Fruit fly (Drosophila melanogaster): Measurements from ENCODE around the gene Dpck.

- TF ChIP-seq Snoo (tag; optimal IDR thresholded peaks at IDR 0.05) (no peak), CG8159 (tag; optimal IDR thresholded peaks at IDR 0.05) (no peak), CG15710 (tag; optimal IDR thresholded peaks at IDR 0.05) (no peak), Pif1A (GFP tag; optimal IDR thresholded peaks at IDR 0.05) (no peak), CG32121 (GFP tag; IDR thresholded peaks at IDR 0.05) (no peak), fd96Ca (GFP tag; IDR thresholded peaks at IDR 0.05) (no peak), EcR (GFP tag; optimal IDR thresholded peaks at IDR 0.05) (no peak), D1 (tag; optimal IDR thresholded peaks at IDR 0.05) (no peak), CG10348 (GFP tag; IDR thresholded peaks at IDR 0.05) (no peak)
These were observed 1.6 kb upstream of the Dpck start, which contains the start of gene Ref1 for dm6 chr3R:7080157-7080916.
